Worm (Caenorhabditis elegans) whole organism, L4/young adult: ENCODE measurements around the gene T05B4.13.

Experiments used
- W03F9.2 ChIP-seq: fragments of 150-350 bp; optimal IDR thresholded peaks from 2 replicates; lab custom pipeline; 2014; ENCODE audit warnings: missing biosample characterization, missing genetic modification characterization
- dao-5 ChIP-seq: sonication (generic microtip); optimal IDR thresholded peaks from 2 replicates; lab custom pipeline; 2016; ENCODE audit warnings: missing genotype, missing genetic modification characterization, moderate library complexity, missing compliant biosample characterization
- him-1 ChIP-seq: sonication (generic microtip); optimal IDR thresholded peaks from 2 replicates; lab custom pipeline; 2016; ENCODE audit warnings: missing genotype, missing genetic modification reagents, missing genetic modification characterization, missing compliant biosample characterization

The T05B4.13 gene

DNA sequence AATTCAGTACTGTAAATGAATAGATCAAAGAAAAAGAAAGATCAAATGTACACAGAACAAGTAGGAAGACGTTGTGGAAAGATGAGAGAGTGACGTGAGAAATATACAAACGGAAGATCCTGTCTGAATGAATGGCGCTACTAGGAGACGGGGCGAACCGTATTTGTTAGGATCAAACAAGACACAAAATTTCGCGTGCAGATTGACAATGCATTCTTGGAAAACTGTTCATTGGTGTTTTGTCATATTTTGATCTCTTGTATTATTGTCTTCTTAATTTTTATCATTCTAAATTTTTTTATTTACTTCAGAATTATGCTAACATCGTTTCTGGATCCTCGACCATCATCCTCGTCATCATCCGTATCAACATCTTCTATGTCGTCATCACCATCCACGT is 32.6 kb downstream of the T05B4.13 start, which contains the start of gene nhr-181:
TSS of gene nhr-181 (plus strand) at position 301 of the 400 bp plus-strand sequence.
- TF ChIP-seq W03F9.2 (tag; lab: Kevin White, UChicago) (no peak), him-1 (no peak), dao-5 (no peak)

DNA sequence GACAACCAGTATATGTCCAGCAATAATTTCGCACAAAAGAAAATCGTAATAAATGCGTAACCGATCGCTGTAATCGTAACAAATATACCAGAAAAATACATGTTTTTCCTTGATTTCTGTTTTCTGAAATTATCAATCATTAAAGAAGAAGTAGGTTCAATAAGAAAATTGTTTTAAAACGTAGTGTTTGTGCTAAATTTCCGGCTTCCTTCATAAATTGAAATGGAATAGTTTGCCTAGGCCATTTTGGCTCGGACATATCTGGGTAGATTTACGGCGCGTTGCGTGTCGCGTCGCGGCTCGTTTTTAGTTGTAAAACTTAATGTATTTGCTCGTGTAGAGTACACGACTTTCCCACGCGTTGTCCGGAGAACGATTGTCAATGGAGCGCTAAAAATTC is 44.4 kb downstream of the T05B4.13 start, which contains the start of gene F38H12.5:
TSS of gene F38H12.5 (minus strand) at position 101 of the 400 bp plus-strand sequence.
- no peak for TF ChIP-seq W03F9.2 (tag; lab: Kevin White, UChicago)
- TF ChIP-seq dao-5, result no peak
- no peak for TF ChIP-seq him-1

DNA sequence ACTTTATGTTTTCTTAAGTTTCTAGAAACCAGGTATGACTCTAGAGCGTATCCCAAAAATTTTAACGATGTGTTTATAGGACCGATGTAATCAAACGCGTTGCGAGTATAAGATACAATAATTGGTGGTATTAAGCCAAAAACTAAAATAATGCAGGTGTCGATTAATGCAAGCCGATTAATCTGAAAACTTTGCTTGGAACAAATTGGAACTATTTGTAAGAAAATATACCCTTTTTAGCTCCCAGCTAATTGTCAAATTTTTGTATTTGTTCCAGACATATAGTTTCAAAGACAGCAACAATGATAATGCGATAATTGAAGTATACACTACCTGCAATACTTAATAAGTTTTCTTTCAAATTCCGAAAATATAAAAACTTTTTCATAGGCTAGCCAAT is 46.1 kb downstream of the T05B4.13 start, which contains the start of gene srh-211:
TSS of gene srh-211 (minus strand) at position 101 of the 400 bp plus-strand sequence.
- TF ChIP-seq dao-5 (no peak), W03F9.2 (tag; lab: Kevin White, UChicago) (no peak), him-1 (no peak)

DNA sequence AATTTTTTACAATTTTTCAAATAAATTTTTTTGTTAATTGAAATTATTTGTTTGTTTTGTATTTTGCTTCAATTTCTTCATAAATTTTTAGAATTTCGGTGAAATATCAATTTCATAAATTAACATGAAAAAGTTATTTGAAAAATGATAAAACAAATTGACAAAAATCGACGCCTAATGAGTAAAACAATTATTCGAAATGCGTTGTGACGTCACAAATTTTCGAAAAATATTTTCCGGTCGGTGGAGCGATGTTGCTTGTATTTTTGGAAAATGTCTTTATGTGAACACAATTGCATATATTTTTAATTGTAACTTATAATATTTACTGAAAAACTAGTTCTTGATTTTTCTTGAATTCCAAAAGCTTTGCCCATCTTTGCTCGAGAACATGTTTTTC is 46.8 kb downstream of the T05B4.13 start:
- no peak for TF ChIP-seq dao-5
- no peak for TF ChIP-seq W03F9.2 (tag; lab: Kevin White, UChicago)
- TF ChIP-seq him-1, result no peak
